Worm (Caenorhabditis elegans) whole organism, L3 larva: ENCODE data around the gene F54F2.14.

Source experiments
- R02D3.7 ChIP-seq: fragments of 150-350 bp; optimal IDR thresholded peaks from 2 replicates; lab custom pipeline; 2014; ENCODE audit warnings: missing biosample characterization, missing genetic modification characterization
- ZK546.5 ChIP-seq: sonication (generic microtip); optimal IDR thresholded peaks from 2 replicates; lab custom pipeline; 2017; ENCODE audit warnings: missing biosample characterization, missing genetic modification characterization
- aly-2 ChIP-seq: fragments of 150-350 bp; optimal IDR thresholded peaks from 2 replicates; lab custom pipeline; 2014; ENCODE audit warnings: missing biosample characterization, missing genetic modification characterization
- ama-1 ChIP-seq: fragments of 150-350 bp; optimal IDR thresholded peaks from 2 replicates; lab custom pipeline; 2018
- ceh-82 ChIP-seq: fragments of 150-350 bp; optimal IDR thresholded peaks from 2 replicates; lab custom pipeline; 2014; ENCODE audit warnings: missing biosample characterization, missing genetic modification characterization
- ceh-9 ChIP-seq: sonication (generic microtip); optimal IDR thresholded peaks from 2 replicates; lab custom pipeline; 2018; ENCODE audit warnings: missing biosample characterization, missing genetic modification characterization
- daf-12 ChIP-seq: fragments of 150-350 bp; optimal IDR thresholded peaks from 2 replicates; lab custom pipeline; 2014; ENCODE audit warnings: missing biosample characterization, missing genetic modification reagents, missing genetic modification characterization
- egl-27 ChIP-seq: sonication (generic microtip); optimal IDR thresholded peaks from 4 replicates; lab custom pipeline; 2017; ENCODE audit warnings: missing biosample characterization, missing genetic modification reagents, missing genetic modification characterization
- egl-5 ChIP-seq: fragments of 150-350 bp; optimal IDR thresholded peaks from 2 replicates; lab custom pipeline; 2017; ENCODE audit warnings: missing biosample characterization, missing genetic modification reagents, missing genetic modification characterization, inconsistent platforms
- elt-1 ChIP-seq: fragments of 150-350 bp; optimal IDR thresholded peaks from 2 replicates; lab custom pipeline; 2014; ENCODE audit warnings: missing biosample characterization, missing genetic modification characterization
- elt-2 ChIP-seq: sonication (generic microtip); optimal IDR thresholded peaks from 2 replicates; lab custom pipeline; 2016; ENCODE audit warnings: missing genetic modification reagents, mild to moderate bottlenecking, missing genetic modification characterization, missing compliant biosample characterization
- elt-3 ChIP-seq, 3 experiments: fragments of 150-350 bp in 1 of 3; sonication (generic microtip) in 2 of 3; optimal IDR thresholded peaks; 2 replicates in 2 of 3; 4 replicates in 1 of 3; lab custom pipeline; 2014 to 2017; ENCODE audit warnings: missing biosample characterization in 3 of 3, missing genetic modification characterization in 3 of 3
- eor-1 ChIP-seq, 2 experiments: fragments of 150-350 bp; optimal IDR thresholded peaks; 2 replicates each; lab custom pipeline; 2014 to 2018; ENCODE audit warnings: missing biosample characterization in 2 of 2, missing genetic modification characterization in 2 of 2
- fkh-2 ChIP-seq: fragments of 150-350 bp; optimal IDR thresholded peaks from 2 replicates; lab custom pipeline; 2014; ENCODE audit warnings: missing biosample characterization, missing genetic modification reagents, missing genetic modification characterization
- fos-1 ChIP-seq: fragments of 150-350 bp; optimal IDR thresholded peaks from 2 replicates; lab custom pipeline; 2014; ENCODE audit warnings: missing biosample characterization, missing genetic modification characterization
- hmg-11 ChIP-seq: sonication (generic microtip); optimal IDR thresholded peaks from 2 replicates; lab custom pipeline; 2016; ENCODE audit warnings: missing genetic modification characterization, missing compliant biosample characterization
- jun-1 ChIP-seq: fragments of 150-350 bp; optimal IDR thresholded peaks from 2 replicates; lab custom pipeline; 2014; ENCODE audit warnings: missing biosample characterization, missing genetic modification reagents, missing genetic modification characterization
- lin-15B ChIP-seq: fragments of 150-350 bp; optimal IDR thresholded peaks from 2 replicates; lab custom pipeline; 2014; ENCODE audit warnings: missing biosample characterization, missing genetic modification characterization
- lin-39 ChIP-seq: fragments of 150-350 bp; optimal IDR thresholded peaks from 2 replicates; lab custom pipeline; 2018; ENCODE audit warnings: missing biosample characterization, missing genetic modification reagents, missing genetic modification characterization
- mdl-1 ChIP-seq: fragments of 150-350 bp; optimal IDR thresholded peaks from 2 replicates; lab custom pipeline; 2014; ENCODE audit warnings: missing biosample characterization, missing genetic modification characterization
- nfya-1 ChIP-seq: sonication (generic microtip); optimal IDR thresholded peaks from 2 replicates; lab custom pipeline; 2017; ENCODE audit warnings: missing genetic modification characterization, mild to moderate bottlenecking, missing compliant biosample characterization, antibody characterized with exemption, moderate library complexity; ENCODE audit not compliant: insufficient read depth
- nhr-11 ChIP-seq: fragments of 150-350 bp; optimal IDR thresholded peaks from 2 replicates; lab custom pipeline; 2014; ENCODE audit warnings: missing biosample characterization, missing genetic modification characterization
- nhr-12 ChIP-seq: fragments of 150-350 bp; optimal IDR thresholded peaks from 2 replicates; lab custom pipeline; 2014; ENCODE audit warnings: missing biosample characterization, missing genetic modification characterization
- nhr-23 ChIP-seq: fragments of 150-350 bp; optimal IDR thresholded peaks from 2 replicates; lab custom pipeline; 2014; ENCODE audit warnings: missing biosample characterization, missing genetic modification reagents, missing genetic modification characterization
- nhr-237 ChIP-seq: fragments of 150-350 bp; optimal IDR thresholded peaks from 2 replicates; lab custom pipeline; 2014; ENCODE audit warnings: missing biosample characterization, missing genetic modification characterization
- nhr-25 ChIP-seq: sonication (generic microtip); optimal IDR thresholded peaks from 2 replicates; lab custom pipeline; 2017; ENCODE audit warnings: missing biosample characterization, missing genetic modification characterization
- nhr-76 ChIP-seq: fragments of 150-350 bp; sonication (generic microtip); optimal IDR thresholded peaks from 5 replicates; lab custom pipeline; 2014; ENCODE audit warnings: missing biosample characterization, missing genetic modification characterization
- nhr-77 ChIP-seq: fragments of 150-350 bp; optimal IDR thresholded peaks from 2 replicates; lab custom pipeline; 2014; ENCODE audit warnings: missing biosample characterization, missing genetic modification characterization
- pha-4 ChIP-seq: fragments of 150-350 bp; optimal IDR thresholded peaks from 2 replicates; lab custom pipeline; 2014; ENCODE audit warnings: missing biosample characterization, missing genetic modification reagents, missing genetic modification characterization
- pqm-1 ChIP-seq: fragments of 150-350 bp; optimal IDR thresholded peaks from 2 replicates; lab custom pipeline; 2017; ENCODE audit warnings: missing biosample characterization, missing genetic modification characterization, inconsistent platforms
- sea-2 ChIP-seq: fragments of 150-350 bp; sonication (generic microtip); optimal IDR thresholded peaks from 4 replicates; lab custom pipeline; 2014; ENCODE audit warnings: missing biosample characterization, missing genetic modification reagents, missing genetic modification characterization
- snpc-4 ChIP-seq: fragments of 150-350 bp; optimal IDR thresholded peaks from 2 replicates; lab custom pipeline; 2014; ENCODE audit warnings: missing biosample characterization, missing genetic modification characterization
- tbx-2 ChIP-seq: sonication (generic microtip); optimal IDR thresholded peaks from 2 replicates; lab custom pipeline; 2016; ENCODE audit warnings: mild to moderate bottlenecking, missing genetic modification characterization, missing compliant biosample characterization
- unc-39 ChIP-seq: sonication (generic microtip); optimal IDR thresholded peaks from 4 replicates; lab custom pipeline; 2017; ENCODE audit warnings: missing biosample characterization, missing genetic modification characterization
- unc-62 ChIP-seq: fragments of 150-350 bp; sonication (generic microtip); optimal IDR thresholded peaks from 4 replicates; lab custom pipeline; 2014; ENCODE audit warnings: missing biosample characterization, missing genetic modification reagents, missing genetic modification characterization
- zag-1 ChIP-seq: fragments of 150-350 bp; optimal IDR thresholded peaks from 2 replicates; lab custom pipeline; 2014; ENCODE audit warnings: missing biosample characterization, missing genetic modification characterization
- ztf-11 ChIP-seq: fragments of 150-350 bp; optimal IDR thresholded peaks from 2 replicates; lab custom pipeline; 2014; ENCODE audit warnings: missing biosample characterization, missing genetic modification characterization
- ztf-4 ChIP-seq: fragments of 150-350 bp; optimal IDR thresholded peaks from 2 replicates; lab custom pipeline; 2014; ENCODE audit warnings: missing biosample characterization, missing genetic modification characterization

F54F2.14 gene

DNA sequence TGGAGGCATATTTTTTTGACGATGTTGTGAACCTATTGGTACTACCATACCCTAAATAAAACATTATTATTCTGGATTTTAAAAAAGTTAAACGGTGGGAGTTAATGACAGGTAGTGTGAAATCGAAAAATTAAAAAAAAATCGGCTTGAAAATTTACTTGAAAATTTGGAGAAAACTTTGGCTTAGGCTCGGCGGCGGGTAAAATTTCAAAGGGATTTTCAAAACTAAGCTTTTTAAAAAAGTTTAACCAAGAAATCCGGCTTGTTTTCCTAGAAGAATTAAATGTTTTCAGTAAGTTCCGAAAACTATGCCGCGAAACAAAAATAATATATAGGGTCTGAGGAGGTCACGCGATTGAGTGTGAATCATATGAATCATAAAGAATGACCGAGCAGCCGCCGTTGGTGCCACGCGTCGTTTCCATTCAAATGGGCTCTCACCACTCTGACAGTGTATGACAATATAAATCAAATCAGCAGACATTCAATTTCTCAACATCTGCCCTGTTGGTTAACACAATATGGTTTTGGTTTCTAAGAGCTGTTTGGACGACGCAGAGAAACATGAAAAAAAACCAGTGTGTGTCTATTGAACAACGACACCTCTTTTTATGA lies 30.2 kb upstream of the F54F2.14 start, which contains the start of gene aak-1:
Gene aak-1 (minus strand): TSS at position 51 of the 615 bp plus-strand sequence.
- no peak for TF ChIP-seq zag-1 (tag; lab: Kevin White, UChicago)
- TF ChIP-seq pha-4 (tag; lab: Kevin White, UChicago) = peak; percentile 16
- no peak for TF ChIP-seq nhr-237 (tag; lab: Kevin White, UChicago)
- no peak for TF ChIP-seq aly-2 (tag; lab: Kevin White, UChicago)
- TF ChIP-seq, all 47 proteins: peak for 1

ce11 chrIII:8762016-8762415 lies 29.3 kb upstream of the F54F2.14 start:
- TF ChIP-seq daf-12 (tag; lab: Kevin White, UChicago) = no peak
- no peak for TF ChIP-seq ztf-4 (tag; lab: Kevin White, UChicago)
- TF ChIP-seq pqm-1 (tag; lab: Kevin White, UChicago) = no peak
- no peak for TF ChIP-seq sea-2 (GFP tag; lab: Kevin White, UChicago)
- no peak for TF ChIP-seq lin-15B (tag; lab: Kevin White, UChicago)
- no peak for TF ChIP-seq nhr-23
- no peak for TF ChIP-seq aly-2 (tag; lab: Kevin White, UChicago)
- no peak for TF ChIP-seq R02D3.7
- TF ChIP-seq egl-27 (tag; lab: Kevin White, UChicago) = no peak
- TF ChIP-seq fkh-2 (tag; lab: Kevin White, UChicago) = no peak
- no peak for TF ChIP-seq egl-5 (tag; lab: Kevin White, UChicago)
- TF ChIP-seq snpc-4 = no peak
- no peak for TF ChIP-seq eor-1 (tag; optimal IDR thresholded peaks at IDR 0.05; lab: Kevin White, UChicago)
- TF ChIP-seq mdl-1 (tag; lab: Kevin White, UChicago) = no peak
- TF ChIP-seq jun-1 = no peak
- no peak for TF ChIP-seq nhr-25
- no peak for TF ChIP-seq nfya-1 (tag; lab: Kevin White, UChicago)
- no peak for TF ChIP-seq elt-1

DNA sequence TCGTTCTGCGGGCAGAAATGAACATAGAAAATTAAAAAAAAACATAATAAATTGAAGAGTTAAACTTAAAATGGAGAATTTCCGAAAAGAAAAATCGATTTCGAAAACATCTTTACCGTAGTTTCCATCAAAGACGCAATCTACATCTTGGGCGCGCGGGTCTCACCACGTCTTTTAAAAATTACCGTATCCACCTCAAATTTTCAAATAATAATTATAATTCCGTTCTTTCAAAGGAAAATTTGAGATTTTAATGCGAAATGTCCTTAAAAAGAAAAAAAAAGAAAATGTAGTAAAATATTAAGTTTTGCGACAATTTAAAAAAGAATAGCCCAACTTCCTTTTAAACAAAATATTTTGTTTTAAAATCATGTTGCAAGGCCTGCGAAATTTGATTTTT lies 28.2 kb upstream of the F54F2.14 start:
- TF ChIP-seq ceh-9 (tag; lab: Kevin White, UChicago) (no peak), sea-2 (GFP tag; lab: Kevin White, UChicago) (no peak), elt-3 (tag; optimal IDR thresholded peaks at IDR 0.05; lab: Kevin White, UChicago) (no peak), nhr-23 (no peak), ztf-11 (tag; lab: Kevin White, UChicago) (no peak), unc-39 (tag; lab: Kevin White, UChicago) (no peak), nfya-1 (tag; lab: Kevin White, UChicago) (no peak), R02D3.7 (no peak), egl-5 (tag; lab: Kevin White, UChicago) (no peak), lin-39 (tag; lab: Kevin White, UChicago) (no peak), ZK546.5 (tag; lab: Kevin White, UChicago) (no peak), ama-1 (no peak), zag-1 (tag; lab: Kevin White, UChicago) (no peak), pqm-1 (tag; lab: Kevin White, UChicago) (no peak), hmg-11 (tag; lab: Kevin White, UChicago) (no peak), ceh-82 (no peak), unc-62 (GFP tag; lab: Kevin White, UChicago) (no peak)

DNA sequence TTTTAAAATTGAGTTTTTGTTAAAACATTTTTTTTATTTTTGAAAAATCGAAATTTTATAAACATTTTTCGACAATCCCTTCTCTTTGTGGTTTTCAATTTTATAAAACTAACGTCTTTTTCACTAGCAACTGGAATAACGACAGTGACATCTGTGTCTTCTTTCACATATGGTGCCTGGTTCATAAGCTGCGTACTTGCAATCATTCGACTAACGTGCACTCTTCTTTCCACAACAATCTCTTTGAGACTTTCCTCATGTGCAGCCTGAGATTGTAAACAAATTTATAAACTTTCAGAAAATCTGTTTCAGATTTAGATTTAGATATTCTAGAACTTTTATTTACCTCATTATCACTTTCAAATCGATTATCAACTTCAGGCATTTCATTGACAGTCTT lies 26.3 kb upstream of the F54F2.14 start:
- no peak for TF ChIP-seq lin-39 (tag; lab: Kevin White, UChicago)
- no peak for TF ChIP-seq nhr-77
- TF ChIP-seq jun-1 = no peak
- TF ChIP-seq mdl-1 (tag; lab: Kevin White, UChicago) = no peak
- no peak for TF ChIP-seq snpc-4
- no peak for TF ChIP-seq elt-2 (tag; lab: Kevin White, UChicago)
- TF ChIP-seq fos-1 (tag; lab: Kevin White, UChicago) = no peak
- no peak for TF ChIP-seq ceh-82
- TF ChIP-seq tbx-2 (tag; lab: Kevin White, UChicago) = no peak
- TF ChIP-seq nhr-12 (tag; lab: Kevin White, UChicago) = no peak
- TF ChIP-seq nhr-11 (tag; lab: Kevin White, UChicago) = no peak
- TF ChIP-seq nhr-76 (tag; lab: Kevin White, UChicago) = no peak
